Fruit fly (Drosophila melanogaster): ENCODE measurements around the gene rept.

Gene rept

DNA sequence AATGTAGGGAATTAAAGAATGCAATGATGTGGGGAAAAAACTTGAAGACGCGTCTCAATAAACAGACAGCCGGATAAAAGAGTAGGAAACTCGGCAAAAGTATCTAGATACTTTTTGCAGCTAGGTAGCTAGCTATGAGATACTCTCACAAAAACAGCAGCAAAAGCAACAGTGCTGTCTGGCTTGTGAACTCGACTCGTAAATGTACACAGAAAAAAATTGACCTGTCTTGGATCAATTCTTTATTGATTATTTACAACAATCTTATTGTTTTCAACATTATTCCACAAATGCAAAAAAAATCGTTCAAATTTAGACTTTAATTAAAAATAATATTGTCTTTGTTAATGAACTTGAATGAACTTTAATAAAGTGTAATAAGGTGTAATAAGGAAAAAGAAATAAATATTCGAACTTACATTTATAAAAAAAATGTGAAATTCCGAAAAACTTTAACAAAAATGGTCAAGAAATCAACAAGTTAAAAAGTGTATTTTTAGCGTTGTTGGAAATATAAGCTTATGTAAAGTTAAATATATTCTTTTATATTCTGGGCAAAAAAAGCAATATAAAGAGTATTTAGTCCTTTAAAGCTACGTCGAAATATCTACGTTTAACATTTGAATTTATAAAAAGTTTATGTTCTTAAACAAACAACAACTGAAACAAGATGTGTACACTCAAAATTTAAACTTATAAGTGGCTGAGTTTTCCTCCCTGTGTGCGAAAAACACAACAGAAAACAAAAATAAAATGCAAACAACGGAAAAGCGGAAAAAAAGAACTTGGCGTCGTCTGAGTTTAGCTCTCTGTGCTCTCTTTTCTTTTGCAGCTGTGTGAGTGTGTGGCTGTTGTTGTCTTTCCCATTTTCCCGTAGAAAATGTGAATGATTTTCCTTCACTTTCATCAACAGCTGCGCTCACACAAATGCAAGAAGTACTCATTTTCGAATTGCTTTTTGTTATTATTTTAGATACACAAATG, 21.1 kb upstream of the rept start:
- TF ChIP-seq psq (optimal IDR thresholded peaks at IDR 0.05) (no peak), EcR (GFP tag; optimal IDR thresholded peaks at IDR 0.05) (no peak), Dll (optimal IDR thresholded peaks at IDR 0.05) (no peak), pan (optimal IDR thresholded peaks at IDR 0.05) (no peak), CG8478 (optimal IDR thresholded peaks at IDR 0.05) (no peak), usp (GFP tag; optimal IDR thresholded peaks at IDR 0.05) (no peak)

- TF ChIP-seq Dll (optimal IDR thresholded peaks at IDR 0.05) = no peak
- no peak for TF ChIP-seq pan (optimal IDR thresholded peaks at IDR 0.05)
- TF ChIP-seq CG8478 (optimal IDR thresholded peaks at IDR 0.05) = no peak
- no peak for TF ChIP-seq EcR (GFP tag; optimal IDR thresholded peaks at IDR 0.05)
- TF ChIP-seq usp (GFP tag; optimal IDR thresholded peaks at IDR 0.05) = no peak
- TF ChIP-seq psq (optimal IDR thresholded peaks at IDR 0.05) = no peak
Measured at dm6 chr3L:19234922-19235702, 20.0 kb upstream of the rept start, which contains the start of gene fz2. TSS of gene fz2 (minus strand) at chr3L:19235373.

- TF ChIP-seq Dll (optimal IDR thresholded peaks at IDR 0.05) (no peak), psq (optimal IDR thresholded peaks at IDR 0.05) (no peak), CG8478 (optimal IDR thresholded peaks at IDR 0.05) (no peak), EcR (GFP tag; optimal IDR thresholded peaks at IDR 0.05) (no peak), pan (optimal IDR thresholded peaks at IDR 0.05) (no peak), usp (GFP tag; optimal IDR thresholded peaks at IDR 0.05) (no peak)
Measured at dm6 chr3L:19236060-19236459, 19.1 kb upstream of the rept start, which contains the start of gene CG33647. TSS of gene CG33647 (plus strand) at chr3L:19236360.

- TF ChIP-seq psq (optimal IDR thresholded peaks at IDR 0.05) (no peak), CG8478 (optimal IDR thresholded peaks at IDR 0.05) (no peak), usp (GFP tag; optimal IDR thresholded peaks at IDR 0.05) (no peak), pan (optimal IDR thresholded peaks at IDR 0.05) (no peak), EcR (GFP tag; optimal IDR thresholded peaks at IDR 0.05) (no peak), Dll (optimal IDR thresholded peaks at IDR 0.05) (no peak)
Measured at dm6 chr3L:19236554-19236953, 18.6 kb upstream of the rept start.

dm6 chr3L:19237780-19238179, 17.4 kb upstream of the rept start:
- TF ChIP-seq EcR (GFP tag; optimal IDR thresholded peaks at IDR 0.05) = no peak
- TF ChIP-seq Dll (optimal IDR thresholded peaks at IDR 0.05) = no peak
- TF ChIP-seq usp (GFP tag; optimal IDR thresholded peaks at IDR 0.05) = no peak
- no peak for TF ChIP-seq CG8478 (optimal IDR thresholded peaks at IDR 0.05)
- no peak for TF ChIP-seq pan (optimal IDR thresholded peaks at IDR 0.05)
- TF ChIP-seq psq (optimal IDR thresholded peaks at IDR 0.05) = no peak

dm6 chr3L:19251643-19252042, 3.5 kb upstream of the rept start:
- TF ChIP-seq pan (optimal IDR thresholded peaks at IDR 0.05) (no peak), EcR (GFP tag; optimal IDR thresholded peaks at IDR 0.05) (no peak), psq (optimal IDR thresholded peaks at IDR 0.05) (no peak), usp (GFP tag; optimal IDR thresholded peaks at IDR 0.05) (no peak), Dll (optimal IDR thresholded peaks at IDR 0.05) (no peak), CG8478 (optimal IDR thresholded peaks at IDR 0.05) (no peak)

dm6 chr3L:19258199-19258598, 3.1 kb downstream of the rept start:
- TF ChIP-seq EcR (GFP tag; optimal IDR thresholded peaks at IDR 0.05) = no peak
- no peak for TF ChIP-seq pan (optimal IDR thresholded peaks at IDR 0.05)

- peak in 1 of 2 experiments; percentile 79 for TF ChIP-seq EcR (GFP tag; optimal IDR thresholded peaks at IDR 0.05)
- no peak for TF ChIP-seq usp (GFP tag; optimal IDR thresholded peaks at IDR 0.05)
Measured at dm6 chr3L:19260278-19260803, 5.2 kb downstream of the rept start, which contains the start of gene nes. TSS of gene nes (minus strand) at chr3L:19260679.

- TF ChIP-seq psq (optimal IDR thresholded peaks at IDR 0.05) (no peak), Dll (optimal IDR thresholded peaks at IDR 0.05) (no peak), pan (optimal IDR thresholded peaks at IDR 0.05) (no peak), usp (GFP tag; optimal IDR thresholded peaks at IDR 0.05) (no peak), CG8478 (optimal IDR thresholded peaks at IDR 0.05) (no peak)
Measured at dm6 chr3L:19261213-19261612, 6.1 kb downstream of the rept start, which contains the start of gene Bet1. TSS of gene Bet1 (plus strand) at chr3L:19261394.

dm6 chr3L:19261720-19262119, 6.6 kb downstream of the rept start:
- no peak for TF ChIP-seq pan (optimal IDR thresholded peaks at IDR 0.05)
- TF ChIP-seq CG8478 (optimal IDR thresholded peaks at IDR 0.05) = no peak
- TF ChIP-seq usp (GFP tag; optimal IDR thresholded peaks at IDR 0.05) = no peak
- no peak for TF ChIP-seq EcR (GFP tag; optimal IDR thresholded peaks at IDR 0.05)
- TF ChIP-seq psq (optimal IDR thresholded peaks at IDR 0.05) = no peak
- no peak for TF ChIP-seq Dll (optimal IDR thresholded peaks at IDR 0.05)

DNA sequence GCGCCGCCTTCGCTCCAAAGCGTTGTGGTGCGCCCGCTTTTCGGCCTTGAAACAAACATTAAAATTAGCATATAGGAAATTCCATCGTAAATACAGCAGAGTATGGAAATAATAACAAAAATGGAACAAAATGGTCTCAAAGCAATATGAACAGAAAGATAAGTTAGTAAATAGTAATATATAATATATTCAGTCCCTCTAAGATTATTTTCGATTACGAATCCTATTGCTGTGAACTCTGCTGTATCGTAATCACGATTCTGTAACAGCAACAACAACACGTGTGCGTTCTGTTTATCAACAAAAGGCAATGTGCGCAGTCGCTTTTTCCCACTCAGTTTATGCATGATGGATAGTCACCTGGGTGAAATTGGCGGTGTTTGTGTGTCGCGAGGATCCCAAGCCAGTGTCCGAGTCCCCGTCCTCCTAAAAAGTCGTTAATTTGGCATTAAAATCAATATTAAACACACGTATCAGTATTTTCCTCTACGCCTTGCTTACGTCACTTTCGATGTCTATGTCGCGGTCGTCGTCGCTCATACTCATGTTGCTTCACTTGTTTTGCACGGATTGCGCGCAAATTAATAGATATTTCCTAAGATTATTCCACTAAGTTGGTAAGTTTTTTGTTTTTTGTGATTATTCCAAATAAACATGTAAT, 8.5 kb downstream of the rept start, which contains the start of the genes CG42374 and Mettl5:
Gene CG42374, plus strand, starts transcription at position 287 of the 661 bp plus-strand sequence.
Gene Mettl5, plus strand, starts transcription at position 287 of the 661 bp plus-strand sequence.
- TF ChIP-seq psq (optimal IDR thresholded peaks at IDR 0.05) (no peak), usp (GFP tag; optimal IDR thresholded peaks at IDR 0.05) (no peak), Dll (optimal IDR thresholded peaks at IDR 0.05) (no peak), EcR (GFP tag; optimal IDR thresholded peaks at IDR 0.05) (no peak), pan (optimal IDR thresholded peaks at IDR 0.05) (no peak), CG8478 (optimal IDR thresholded peaks at IDR 0.05) (no peak)
